Fruit fly (Drosophila melanogaster) whole organism, embryonic: ENCODE measurements around the gene Arp8.

Experiments used
- Aef1 ChIP-seq: fragments of 200-800 bp; sonication (Bioruptor generic); IDR thresholded peaks from 3 replicates; pipeline ENCODE4 v1.3.6; 2022; ENCODE audit warnings: missing biosample characterization, missing genetic modification characterization
- Bteb2 ChIP-seq: fragments of 200-800 bp; sonication (Bioruptor generic); optimal IDR thresholded peaks from 2 replicates; lab custom pipeline; 2016; ENCODE audit warnings: missing biosample characterization, missing genetic modification characterization
- CG10979 ChIP-seq: fragments of 200-800 bp; sonication (Bioruptor generic); optimal IDR thresholded peaks from 2 replicates; lab custom pipeline; 2018; ENCODE audit warnings: missing biosample characterization, mild to moderate bottlenecking, missing genetic modification characterization, moderate library complexity
- CG11560 ChIP-seq: fragments of 200-800 bp; sonication (Bioruptor generic); IDR thresholded peaks from 3 replicates; pipeline ENCODE4 v1.3.6; 2022; ENCODE audit warnings: missing biosample characterization, missing genetic modification characterization
- CG11695 ChIP-seq: fragments of 200-800 bp; sonication (Bioruptor generic); IDR thresholded peaks from 3 replicates; pipeline ENCODE4 v1.3.6; 2022; ENCODE audit warnings: missing biosample characterization, missing genetic modification characterization
- CG12155 ChIP-seq: fragments of 200-800 bp; sonication (Bioruptor generic); optimal IDR thresholded peaks from 3 replicates; lab custom pipeline; 2016; ENCODE audit warnings: missing biosample characterization, missing genetic modification characterization
- CG13287 ChIP-seq: fragments of 200-800 bp; sonication (Bioruptor generic); IDR thresholded peaks from 2 replicates; pipeline ENCODE4 v1.3.6; 2022; ENCODE audit warnings: missing biosample characterization, missing genetic modification characterization; ENCODE audit not compliant: partially characterized antibody
- CG13296 ChIP-seq: fragments of 200-800 bp; sonication (Bioruptor generic); optimal IDR thresholded peaks from 3 replicates; lab custom pipeline; 2018; ENCODE audit warnings: missing biosample characterization, mild to moderate bottlenecking, missing genetic modification characterization
- CG14014 ChIP-seq: fragments of 200-800 bp; sonication (Bioruptor generic); IDR thresholded peaks from 2 replicates; pipeline ENCODE4 v1.3.6; 2022; ENCODE audit warnings: missing biosample characterization, missing genetic modification characterization
- CG14965 ChIP-seq: fragments of 200-800 bp; sonication (Bioruptor generic); optimal IDR thresholded peaks from 2 replicates; lab custom pipeline; 2016; ENCODE audit warnings: missing biosample characterization, missing genetic modification characterization, borderline replicate concordance
- CG31388 ChIP-seq: fragments of 200-800 bp; sonication (Bioruptor generic); optimal IDR thresholded peaks from 2 replicates; lab custom pipeline; 2016; ENCODE audit warnings: missing biosample characterization, missing genetic modification characterization
- CG32532 ChIP-seq: fragments of 200-800 bp; sonication (Bioruptor generic); IDR thresholded peaks from 2 replicates; pipeline ENCODE4 v1.3.6; 2022; ENCODE audit warnings: missing biosample characterization, missing genetic modification characterization
- CG3847 ChIP-seq: fragments of 200-800 bp; sonication (Bioruptor generic); IDR thresholded peaks from 2 replicates; pipeline ENCODE4 v1.3.6; 2022; ENCODE audit warnings: missing biosample characterization, missing genetic modification characterization
- CG4730 ChIP-seq: fragments of 200-800 bp; sonication (Bioruptor generic); IDR thresholded peaks from 2 replicates; pipeline ENCODE4 v1.3.6; 2022; ENCODE audit warnings: missing biosample characterization, missing genetic modification characterization
- CG6683 ChIP-seq: fragments of 200-800 bp; sonication (Bioruptor generic); optimal IDR thresholded peaks from 2 replicates; lab custom pipeline; 2017; ENCODE audit warnings: missing biosample characterization, mild to moderate bottlenecking, missing genetic modification characterization, missing genetic modification reagents
- CG6791 ChIP-seq: fragments of 200-800 bp; sonication (Bioruptor generic); IDR thresholded peaks from 3 replicates; pipeline ENCODE4 v1.3.6; 2022; ENCODE audit warnings: missing biosample characterization, missing genetic modification characterization; ENCODE audit not compliant: partially characterized antibody
- CG6813 ChIP-seq: fragments of 200-800 bp; sonication (Bioruptor generic); optimal IDR thresholded peaks from 2 replicates; lab custom pipeline; 2017; ENCODE audit warnings: missing biosample characterization, missing genetic modification characterization, mild to moderate bottlenecking, moderate library complexity, missing genetic modification reagents
- CG6854 ChIP-seq: fragments of 200-800 bp; sonication (Bioruptor generic); optimal IDR thresholded peaks from 3 replicates; lab custom pipeline; 2017; ENCODE audit warnings: missing biosample characterization, mild to moderate bottlenecking, missing genetic modification characterization
- CG7357 ChIP-seq: fragments of 200-800 bp; sonication (Bioruptor generic); IDR thresholded peaks from 3 replicates; pipeline ENCODE4 v1.3.6; 2022; ENCODE audit warnings: missing biosample characterization, missing genetic modification characterization
- CG7556 ChIP-seq: fragments of 200-800 bp; sonication (Bioruptor generic); optimal IDR thresholded peaks from 2 replicates; lab custom pipeline; 2017; ENCODE audit warnings: missing biosample characterization, mild to moderate bottlenecking, missing genetic modification characterization
- CG7963 ChIP-seq: fragments of 200-800 bp; sonication (Bioruptor generic); IDR thresholded peaks from 3 replicates; pipeline ENCODE4 v1.3.6; 2022; ENCODE audit warnings: missing biosample characterization, missing genetic modification characterization; ENCODE audit not compliant: partially characterized antibody
- CG9932 ChIP-seq: fragments of 200-800 bp; sonication (Bioruptor generic); IDR thresholded peaks from 2 replicates; pipeline ENCODE4 v1.3.6; 2022; ENCODE audit warnings: missing biosample characterization, missing genetic modification characterization
- Elba2 ChIP-seq: fragments of 200-800 bp; sonication (Bioruptor generic); optimal IDR thresholded peaks from 3 replicates; lab custom pipeline; 2016; ENCODE audit warnings: missing biosample characterization, missing genetic modification characterization
- HLH4C ChIP-seq: fragments of 200-800 bp; sonication (Bioruptor generic); IDR thresholded peaks from 3 replicates; pipeline ENCODE4 v1.3.6; 2022; ENCODE audit warnings: missing biosample characterization, missing genetic modification characterization; ENCODE audit not compliant: partially characterized antibody
- Hand ChIP-seq: fragments of 200-800 bp; sonication (Bioruptor generic); optimal IDR thresholded peaks from 2 replicates; lab custom pipeline; 2017; ENCODE audit warnings: mild to moderate bottlenecking, missing biosample characterization, missing genetic modification reagents, missing genetic modification characterization
- Hey ChIP-seq: fragments of 200-800 bp; sonication (Bioruptor generic); optimal IDR thresholded peaks from 3 replicates; lab custom pipeline; 2018; ENCODE audit warnings: missing biosample characterization, mild to moderate bottlenecking, missing genetic modification characterization
- HmgZ ChIP-seq: fragments of 200-800 bp; sonication (Bioruptor generic); optimal IDR thresholded peaks from 2 replicates; lab custom pipeline; 2018; ENCODE audit warnings: missing biosample characterization, mild to moderate bottlenecking, missing genetic modification characterization
- MBD-R2 ChIP-seq: fragments of 200-800 bp; sonication (Bioruptor generic); IDR thresholded peaks from 2 replicates; pipeline ENCODE4 v1.3.6; 2022; ENCODE audit warnings: missing biosample characterization, missing genetic modification characterization
- Mes4 ChIP-seq: fragments of 200-800 bp; sonication (Bioruptor generic); optimal IDR thresholded peaks from 2 replicates; lab custom pipeline; 2016; ENCODE audit warnings: missing biosample characterization, missing genetic modification characterization
- ac ChIP-seq: fragments of 200-800 bp; sonication (Bioruptor generic); optimal IDR thresholded peaks from 3 replicates; lab custom pipeline; 2017; ENCODE audit warnings: missing biosample characterization, mild to moderate bottlenecking, missing genetic modification characterization
- dpn ChIP-seq, 2 experiments: fragments of 200-800 bp; sonication (Bioruptor generic); optimal IDR thresholded peaks; 3 replicates each; lab custom pipeline; 2016; ENCODE audit warnings: missing biosample characterization in 2 of 2, missing genetic modification characterization in 2 of 2
- dysf ChIP-seq: fragments of 200-800 bp; sonication (Bioruptor generic); IDR thresholded peaks from 3 replicates; pipeline ENCODE4 v1.3.6; 2022; ENCODE audit warnings: missing biosample characterization, missing genetic modification characterization
- emc ChIP-seq: fragments of 200-800 bp; sonication (Bioruptor generic); optimal IDR thresholded peaks from 2 replicates; lab custom pipeline; 2016; ENCODE audit warnings: missing biosample characterization, missing genetic modification characterization
- exex ChIP-seq: fragments of 200-800 bp; sonication (Bioruptor generic); optimal IDR thresholded peaks from 4 replicates; lab custom pipeline; 2018; ENCODE audit warnings: missing biosample characterization, mild to moderate bottlenecking, missing genetic modification characterization, moderate library complexity
- gfzf ChIP-seq: fragments of 200-800 bp; sonication (Bioruptor generic); optimal IDR thresholded peaks from 2 replicates; lab custom pipeline; 2016; ENCODE audit warnings: missing biosample characterization, mild to moderate bottlenecking, missing genetic modification characterization, moderate library complexity
- gsb ChIP-seq: fragments of 200-800 bp; sonication (Bioruptor generic); IDR thresholded peaks from 2 replicates; pipeline ENCODE4 v1.3.6; 2022; ENCODE audit warnings: missing biosample characterization, missing genetic modification characterization
- ham ChIP-seq: fragments of 200-800 bp; sonication (Bioruptor generic); IDR thresholded peaks from 2 replicates; pipeline ENCODE4 v1.3.6; 2022; ENCODE audit warnings: missing biosample characterization, missing genetic modification characterization
- hb ChIP-seq: fragments of 200-800 bp; sonication (Bioruptor generic); IDR thresholded peaks from 3 replicates; pipeline ENCODE4 v1.3.6; 2022; ENCODE audit warnings: missing biosample characterization, missing genetic modification characterization; ENCODE audit not compliant: partially characterized antibody
- hbn ChIP-seq: fragments of 200-800 bp; sonication (Bioruptor generic); IDR thresholded peaks from 2 replicates; pipeline ENCODE4 v1.3.6; 2022; ENCODE audit warnings: missing biosample characterization, missing genetic modification characterization; ENCODE audit not compliant: partially characterized antibody
- org-1 ChIP-seq: fragments of 200-800 bp; sonication (Bioruptor generic); optimal IDR thresholded peaks from 2 replicates; lab custom pipeline; 2017; ENCODE audit warnings: missing biosample characterization, missing genetic modification characterization
- pb ChIP-seq: fragments of 200-800 bp; sonication (Bioruptor generic); optimal IDR thresholded peaks from 3 replicates; lab custom pipeline; 2016; ENCODE audit warnings: missing biosample characterization, missing genetic modification characterization
- peb ChIP-seq: fragments of 200-800 bp; sonication (Bioruptor generic); IDR thresholded peaks from 2 replicates; pipeline ENCODE4 v1.3.6; 2022; ENCODE audit warnings: missing biosample characterization, missing genetic modification characterization
- prd ChIP-seq, 3 experiments: fragments of >200 bp in 2 of 3; fragments of 200-800 bp in 1 of 3; sonication (Bioruptor generic) in 1 of 3; optimal IDR thresholded peaks in 2 of 3; IDR thresholded peaks in 1 of 3; 2 replicates in 2 of 3; 3 replicates in 1 of 3; pipeline versions ENCODE4 v1.3.6 to Lab custom; 2017 to 2022; ENCODE audit warnings: missing biosample characterization in 1 of 3, missing genetic modification characterization in 1 of 3
- psq ChIP-seq: fragments of 200-800 bp; sonication (Bioruptor generic); optimal IDR thresholded peaks from 2 replicates; lab custom pipeline; 2017; ENCODE audit warnings: missing biosample characterization, missing genetic modification characterization
- pzg ChIP-seq: fragments of 200-800 bp; sonication (Bioruptor generic); optimal IDR thresholded peaks from 3 replicates; lab custom pipeline; 2018; ENCODE audit warnings: missing biosample characterization, mild to moderate bottlenecking, missing genetic modification characterization, moderate library complexity
- slbo ChIP-seq: fragments of 200-800 bp; sonication (Bioruptor generic); IDR thresholded peaks from 2 replicates; pipeline ENCODE4 v1.3.6; 2022; ENCODE audit warnings: missing biosample characterization, missing genetic modification characterization
- unc-4 ChIP-seq: fragments of 200-800 bp; sonication (Bioruptor generic); IDR thresholded peaks from 2 replicates; pipeline ENCODE4 v1.3.6; 2022; ENCODE audit warnings: missing biosample characterization, missing genetic modification characterization; ENCODE audit not compliant: partially characterized antibody
- wek ChIP-seq: fragments of 200-800 bp; sonication (Bioruptor generic); optimal IDR thresholded peaks from 3 replicates; lab custom pipeline; 2018; ENCODE audit warnings: missing biosample characterization, mild to moderate bottlenecking, missing genetic modification characterization, moderate library complexity
- zfh2 ChIP-seq: fragments of 200-800 bp; sonication (Bioruptor generic); optimal IDR thresholded peaks from 2 replicates; lab custom pipeline; 2016; ENCODE audit warnings: missing biosample characterization, missing genetic modification characterization

Gene Arp8

dm6 chrX:17880269-17880889, 19.8 kb upstream of the Arp8 start (continued):
- TF ChIP-seq CG10979 (peak; percentile 85), psq (GFP tag; lab: Kevin White, UChicago) (peak; percentile 72), CG6683 (GFP tag; lab: Kevin White, UChicago) (peak; percentile 71), CG13296 (GFP tag; lab: Kevin White, UChicago) (peak; percentile 90), CG11560 (peak; percentile 89), gsb (GFP tag; lab: Robert Waterston, UW) (peak; percentile 93), CG7963 (GFP tag; lab: Robert Waterston, UW) (no peak), zfh2 (GFP tag; lab: Kevin White, UChicago) (peak; percentile 98), emc (GFP tag; lab: Kevin White, UChicago) (peak; percentile 79), CG6791 (GFP tag; lab: Robert Waterston, UW) (no peak), CG3847 (GFP tag; lab: Robert Waterston, UW) (peak; percentile 95), CG13287 (GFP tag; lab: Robert Waterston, UW) (no peak; the same call in 1 of the 2 replicates), gfzf (GFP tag; lab: Kevin White, UChicago) (no peak), CG7556 (GFP tag; lab: Kevin White, UChicago) (peak; percentile 92), Aef1 (GFP tag; lab: Robert Waterston, UW) (peak; percentile 93), dpn (GFP tag; optimal IDR thresholded peaks at IDR 0.05; lab: Kevin White, UChicago) (peak; percentile 97 to 98), Elba2 (GFP tag; lab: Kevin White, UChicago) (no peak), Mes4 (GFP tag; lab: Kevin White, UChicago) (peak; percentile 86), exex (tag; lab: Kevin White, UChicago) (peak; percentile 78), CG11695 (GFP tag; lab: Robert Waterston, UW) (peak; percentile 93), MBD-R2 (GFP tag; lab: Robert Waterston, UW) (peak; percentile 85), CG7357 (GFP tag; lab: Robert Waterston, UW) (peak; percentile 86), Hand (GFP tag; lab: Kevin White, UChicago) (peak; percentile 84), CG14965 (GFP tag; lab: Kevin White, UChicago) (peak; percentile 50), CG4730 (GFP tag; lab: Robert Waterston, UW) (peak; percentile 94), pb (GFP tag; lab: Kevin White, UChicago) (peak; percentile 88), pzg (GFP tag; lab: Kevin White, UChicago) (peak; percentile 20), CG6813 (peak; percentile 88), CG32532 (GFP tag; lab: Robert Waterston, UW) (peak; percentile 97), hb (GFP tag; lab: Robert Waterston, UW) (no peak), HmgZ (tag; lab: Kevin White, UChicago) (peak; percentile 97), Bteb2 (GFP tag; lab: Kevin White, UChicago) (peak; percentile 93), HLH4C (GFP tag; lab: Robert Waterston, UW) (no peak), slbo (peak; percentile 98), unc-4 (GFP tag; lab: Robert Waterston, UW) (no peak), ac (GFP tag; lab: Kevin White, UChicago) (peak; percentile 63), CG9932 (GFP tag; lab: Robert Waterston, UW) (peak; percentile 97), peb (GFP tag; lab: Robert Waterston, UW) (peak; percentile 93), ham (GFP tag; lab: Robert Waterston, UW) (peak; percentile 90), wek (GFP tag; lab: Kevin White, UChicago) (peak; percentile 90), CG14014 (GFP tag; lab: Robert Waterston, UW) (peak; percentile 97), Hey (tag; lab: Kevin White, UChicago) (peak; percentile 85), CG12155 (GFP tag; lab: Kevin White, UChicago) (peak; percentile 93), dysf (GFP tag; lab: Robert Waterston, UW) (peak; percentile 97), hbn (no peak), CG31388 (GFP tag; lab: Kevin White, UChicago) (peak; percentile 70), CG6854 (peak; percentile 74), prd (optimal IDR thresholded peaks at IDR 0.05; lab: Kevin White, UChicago) (no peak), prd (GFP tag; IDR thresholded peaks at IDR 0.05; lab: Robert Waterston, UW) (peak; percentile 97), org-1 (GFP tag; lab: Kevin White, UChicago) (peak; percentile 94)
